Worm (Caenorhabditis elegans) whole organism, early embryonic: ENCODE data around the gene F44E5.2.

Source experiments
- B0310.2 ChIP-seq: sonication (generic microtip); optimal IDR thresholded peaks from 2 replicates; lab custom pipeline; 2016; ENCODE audit warnings: mild to moderate bottlenecking, missing genetic modification characterization, missing compliant biosample characterization
- F13C5.2 ChIP-seq: sonication (generic microtip); optimal IDR thresholded peaks from 2 replicates; lab custom pipeline; 2017; ENCODE audit warnings: mild to moderate bottlenecking, missing genetic modification characterization, inconsistent platforms, missing compliant biosample characterization
- aly-1 ChIP-seq: sonication (generic microtip); optimal IDR thresholded peaks from 2 replicates; lab custom pipeline; 2016; ENCODE audit warnings: missing genetic modification characterization, missing compliant biosample characterization
- ama-1 ChIP-seq: fragments of 150-350 bp; optimal IDR thresholded peaks from 2 replicates; lab custom pipeline; 2014
- ceh-13 ChIP-seq: fragments of 200-800 bp; sonication (Bioruptor generic); optimal IDR thresholded peaks from 2 replicates; lab custom pipeline; 2018; ENCODE audit warnings: mild to moderate bottlenecking, missing genetic modification characterization, missing compliant biosample characterization
- ceh-36 ChIP-seq: sonication (generic microtip); optimal IDR thresholded peaks from 2 replicates; lab custom pipeline; 2016; ENCODE audit warnings: missing genetic modification characterization, inconsistent platforms, missing compliant biosample characterization
- ets-7 ChIP-seq: sonication (generic microtip); optimal IDR thresholded peaks from 2 replicates; lab custom pipeline; 2016; ENCODE audit warnings: missing genotype, missing genetic modification characterization, missing compliant biosample characterization
- flt-1 ChIP-seq: fragments of 200-800 bp; sonication (Bioruptor generic); IDR thresholded peaks from 2 replicates; pipeline ENCODE4 v1.3.6; 2022; ENCODE audit warnings: missing genetic modification characterization, missing compliant biosample characterization
- hmbx-1 ChIP-seq: sonication (generic microtip); optimal IDR thresholded peaks from 2 replicates; lab custom pipeline; 2016; ENCODE audit warnings: mild to moderate bottlenecking, missing genetic modification characterization, missing compliant biosample characterization
- hmg-4 ChIP-seq: fragments of 200-800 bp; sonication (Bioruptor generic); optimal IDR thresholded peaks from 2 replicates; lab custom pipeline; 2018; ENCODE audit warnings: mild to moderate bottlenecking, missing genetic modification characterization, missing compliant biosample characterization
- hnd-1 ChIP-seq: sonication (generic microtip); optimal IDR thresholded peaks from 2 replicates; lab custom pipeline; 2016; ENCODE audit warnings: missing genetic modification characterization, missing compliant biosample characterization
- pes-1 ChIP-seq: fragments of 200-800 bp; sonication (Bioruptor generic); IDR thresholded peaks from 2 replicates; pipeline ENCODE4 v1.3.6; 2022; ENCODE audit warnings: missing genetic modification reagents, missing genetic modification characterization, missing compliant biosample characterization
- scrt-1 ChIP-seq: fragments of 200-800 bp; sonication (Bioruptor generic); IDR thresholded peaks from 2 replicates; pipeline ENCODE4 v1.3.6; 2022; ENCODE audit warnings: missing genetic modification characterization, missing compliant biosample characterization
- sea-1 ChIP-seq: fragments of 200-800 bp; sonication (Bioruptor generic); conservative IDR thresholded peaks from 2 replicates; pipeline ENCODE4 v1.3.6; 2022; ENCODE audit warnings: missing genetic modification characterization, missing compliant biosample characterization
- tbx-11 ChIP-seq: fragments of 200-800 bp; sonication (Bioruptor generic); IDR thresholded peaks from 2 replicates; pipeline ENCODE4 v1.3.6; 2022; ENCODE audit warnings: missing genetic modification characterization, missing compliant biosample characterization
- tbx-37 ChIP-seq: fragments of 200-800 bp; sonication (Bioruptor generic); conservative IDR thresholded peaks from 2 replicates; pipeline ENCODE4 v1.3.6; 2022; ENCODE audit warnings: missing genetic modification reagents, missing genetic modification characterization, missing compliant biosample characterization
- tra-4 ChIP-seq: sonication (generic microtip); optimal IDR thresholded peaks from 2 replicates; lab custom pipeline; 2017; ENCODE audit warnings: missing genetic modification characterization, missing compliant biosample characterization

Gene F44E5.2

ce11 chrII:11732513-11732912 lies 34.1 kb upstream of the F44E5.2 start, which contains the start of gene F13D12.8:
Gene F13D12.8, minus strand, starts transcription at chrII:11732594.
- no peak for TF ChIP-seq tbx-37 (GFP tag; lab: Robert Waterston, UW)
- no peak for TF ChIP-seq pes-1
- no peak for TF ChIP-seq F13C5.2 (tag; lab: Kevin White, UChicago)
- no peak for TF ChIP-seq hmbx-1 (tag; lab: Kevin White, UChicago)
- TF ChIP-seq hmg-4 (GFP tag; lab: Kevin White, UChicago): no peak
- TF ChIP-seq tra-4 (tag; lab: Kevin White, UChicago): no peak
- TF ChIP-seq ceh-13 (GFP tag; lab: Kevin White, UChicago): no peak
- TF ChIP-seq hnd-1: no peak
- TF ChIP-seq ets-7 (tag; lab: Kevin White, UChicago): no peak
- no peak for TF ChIP-seq tbx-11 (GFP tag; lab: Robert Waterston, UW)
- TF ChIP-seq sea-1 (GFP tag; lab: Robert Waterston, UW): no peak
- no peak for TF ChIP-seq ceh-36 (tag; lab: Kevin White, UChicago)
- no peak for TF ChIP-seq ama-1 (lab: Kevin White, UChicago)
- no peak for TF ChIP-seq B0310.2 (tag; lab: Kevin White, UChicago)
- no peak for TF ChIP-seq aly-1 (tag; lab: Kevin White, UChicago)

ce11 chrII:11733850-11734249 lies 32.7 kb upstream of the F44E5.2 start:
- TF ChIP-seq tbx-11 (GFP tag; lab: Robert Waterston, UW) (no peak), scrt-1 (GFP tag; lab: Robert Waterston, UW) (no peak), hmbx-1 (tag; lab: Kevin White, UChicago) (no peak), pes-1 (no peak), tra-4 (tag; lab: Kevin White, UChicago) (no peak), flt-1 (no peak), ceh-13 (GFP tag; lab: Kevin White, UChicago) (no peak), ceh-36 (tag; lab: Kevin White, UChicago) (no peak), hmg-4 (GFP tag; lab: Kevin White, UChicago) (no peak)

- TF ChIP-seq tbx-37 (GFP tag; lab: Robert Waterston, UW) (no peak), ceh-36 (tag; lab: Kevin White, UChicago) (no peak), hmbx-1 (tag; lab: Kevin White, UChicago) (no peak), F13C5.2 (tag; lab: Kevin White, UChicago) (no peak), ama-1 (lab: Kevin White, UChicago) (no peak), sea-1 (GFP tag; lab: Robert Waterston, UW) (no peak), ets-7 (tag; lab: Kevin White, UChicago) (no peak), scrt-1 (GFP tag; lab: Robert Waterston, UW) (no peak), pes-1 (no peak), tra-4 (tag; lab: Kevin White, UChicago) (no peak), ceh-13 (GFP tag; lab: Kevin White, UChicago) (no peak), flt-1 (no peak), hmg-4 (GFP tag; lab: Kevin White, UChicago) (no peak), B0310.2 (tag; lab: Kevin White, UChicago) (no peak), tbx-11 (GFP tag; lab: Robert Waterston, UW) (no peak), aly-1 (tag; lab: Kevin White, UChicago) (no peak), hnd-1 (no peak)
These were observed 29.2 kb upstream of the F44E5.2 start for ce11 chrII:11737347-11737746.

- TF ChIP-seq scrt-1 (GFP tag; lab: Robert Waterston, UW): no peak
- TF ChIP-seq hmbx-1 (tag; lab: Kevin White, UChicago): no peak
- no peak for TF ChIP-seq pes-1
- no peak for TF ChIP-seq sea-1 (GFP tag; lab: Robert Waterston, UW)
- no peak for TF ChIP-seq tbx-37 (GFP tag; lab: Robert Waterston, UW)
- TF ChIP-seq aly-1 (tag; lab: Kevin White, UChicago): no peak
- TF ChIP-seq ama-1 (lab: Kevin White, UChicago): no peak
These were observed 27.4 kb upstream of the F44E5.2 start, which contains the start of gene ctsa-1.2 for ce11 chrII:11739199-11739598. Gene ctsa-1.2, plus strand, starts transcription at chrII:11739358.

- TF ChIP-seq hnd-1: no peak
- TF ChIP-seq hmbx-1 (tag; lab: Kevin White, UChicago): no peak
- no peak for TF ChIP-seq ceh-36 (tag; lab: Kevin White, UChicago)
These were observed 24.3 kb upstream of the F44E5.2 start for ce11 chrII:11742320-11742719.

ce11 chrII:11746782-11747288 lies 19.7 kb upstream of the F44E5.2 start:
- TF ChIP-seq ceh-36 (tag; lab: Kevin White, UChicago) (no peak), F13C5.2 (tag; lab: Kevin White, UChicago) (peak; percentile 72), hmg-4 (GFP tag; lab: Kevin White, UChicago) (peak; percentile 75), pes-1 (peak; percentile 33; the same call in 1 of the 2 replicates), aly-1 (tag; lab: Kevin White, UChicago) (peak; percentile 52), scrt-1 (GFP tag; lab: Robert Waterston, UW) (peak; percentile 32; the same call in 1 of the 2 replicates), flt-1 (0 out of 2 replicates have a peak, but pooled peaks have one; percentile 16), ets-7 (tag; lab: Kevin White, UChicago) (no peak), B0310.2 (tag; lab: Kevin White, UChicago) (peak; percentile 19)

DNA sequence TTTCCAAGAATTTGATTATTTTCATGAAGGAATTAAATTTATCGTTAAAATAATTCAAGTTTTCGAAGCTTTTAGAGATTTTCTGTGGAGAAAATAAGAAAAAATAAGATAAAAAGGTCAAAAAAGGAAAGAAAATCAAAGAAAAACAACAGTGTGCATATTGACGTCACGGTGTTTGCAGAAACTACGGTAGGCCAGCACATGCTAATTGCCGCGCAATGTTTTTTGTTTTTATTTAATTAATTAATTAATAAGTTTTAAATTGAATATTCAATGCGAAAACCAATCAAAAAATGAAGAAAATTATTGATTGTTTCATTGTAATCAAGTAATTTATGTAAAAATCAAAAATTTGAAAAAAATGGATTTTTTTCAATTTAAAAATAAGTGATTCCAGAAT lies 18.7 kb upstream of the F44E5.2 start:
- TF ChIP-seq flt-1: no peak
- no peak for TF ChIP-seq ceh-13 (GFP tag; lab: Kevin White, UChicago)
- no peak for TF ChIP-seq tbx-37 (GFP tag; lab: Robert Waterston, UW)
- TF ChIP-seq F13C5.2 (tag; lab: Kevin White, UChicago): no peak
- TF ChIP-seq ets-7 (tag; lab: Kevin White, UChicago): no peak
- TF ChIP-seq pes-1: no peak
- no peak for TF ChIP-seq hmg-4 (GFP tag; lab: Kevin White, UChicago)
- no peak for TF ChIP-seq hnd-1
- TF ChIP-seq sea-1 (GFP tag; lab: Robert Waterston, UW): no peak
- TF ChIP-seq scrt-1 (GFP tag; lab: Robert Waterston, UW): no peak
- TF ChIP-seq tbx-11 (GFP tag; lab: Robert Waterston, UW): no peak
- no peak for TF ChIP-seq hmbx-1 (tag; lab: Kevin White, UChicago)
- no peak for TF ChIP-seq ceh-36 (tag; lab: Kevin White, UChicago)
